Fruit fly (Drosophila melanogaster): Measurements from ENCODE around the gene S-Lap1.
A peak's percentile ranks its signal among the peaks of the same experiment; 100 is the strongest.

S-Lap1 gene

dm6 chr3L:8600752-8601433, 16.1 kb upstream of the S-Lap1 start, which contains the start of the genes Nelf-E and RpL14:
Nelf-E (minus strand) TSS chr3L:8600879.
RpL14 (plus strand) TSS chr3L:8601006.
- peak; percentile 97 for TF ChIP-seq Meics (GFP tag; optimal IDR thresholded peaks at IDR 0.05)
- TF ChIP-seq CG16779 (GFP tag; IDR thresholded peaks at IDR 0.05): peak; percentile 97
- TF ChIP-seq bigmax (GFP tag; optimal IDR thresholded peaks at IDR 0.05): peak; percentile 86
- no peak for TF ChIP-seq br (optimal IDR thresholded peaks at IDR 0.05)
- peak; percentile 33; the same call in 1 of the 3 replicates for TF ChIP-seq CG11093 (GFP tag; IDR thresholded peaks at IDR 0.05)
- TF ChIP-seq CG12744 (GFP tag; optimal IDR thresholded peaks at IDR 0.05): peak; percentile 89
- no peak for TF ChIP-seq grn (GFP tag; optimal IDR thresholded peaks at IDR 0.05)
- peak; percentile 93 for TF ChIP-seq wek (GFP tag; optimal IDR thresholded peaks at IDR 0.05)
- TF ChIP-seq tgo (GFP tag; IDR thresholded peaks at IDR 0.05): peak; percentile 90
- peak; percentile 96 for TF ChIP-seq Camta (GFP tag; optimal IDR thresholded peaks at IDR 0.05)
- peak; percentile 98 for TF ChIP-seq MTF-1 (GFP tag; optimal IDR thresholded peaks at IDR 0.05; ENCODE audit: borderline replicate concordance)
- TF ChIP-seq peb (GFP tag; IDR thresholded peaks at IDR 0.05): peak; percentile 76; the same call in 1 of the 2 replicates
- peak; percentile 91 for TF ChIP-seq ewg (GFP tag; optimal IDR thresholded peaks at IDR 0.05)
- TF ChIP-seq en (GFP tag; optimal IDR thresholded peaks at IDR 0.05): peak; percentile 90
- TF ChIP-seq Sox102F (GFP tag; optimal IDR thresholded peaks at IDR 0.05): peak; percentile 80
- peak; percentile 97 for TF ChIP-seq MBD-R2 (GFP tag; IDR thresholded peaks at IDR 0.05)
- peak; percentile 91 for TF ChIP-seq cas (GFP tag; IDR thresholded peaks at IDR 0.05)
- peak; percentile 8 for TF ChIP-seq corto (GFP tag; optimal IDR thresholded peaks at IDR 0.05)
- peak; percentile 91 for TF ChIP-seq Bdp1 (GFP tag; optimal IDR thresholded peaks at IDR 0.05)
- peak; percentile 94 for TF ChIP-seq CG9817 (tag; optimal IDR thresholded peaks at IDR 0.05)
- TF ChIP-seq Fer1 (GFP tag; optimal IDR thresholded peaks at IDR 0.05): peak; percentile 97
- TF ChIP-seq Atf3 (GFP tag; optimal IDR thresholded peaks at IDR 0.05): peak; percentile 95
- TF ChIP-seq Med (GFP tag): peak; percentile 100
- 0 out of 3 replicates have a peak, but pooled peaks have one; percentile 49 for TF ChIP-seq CG34224 (GFP tag; IDR thresholded peaks at IDR 0.05; ENCODE audit: partially characterized antibody)
- peak; percentile 99 for TF ChIP-seq lab (GFP tag; optimal IDR thresholded peaks at IDR 0.05)
- peak; percentile 95 for TF ChIP-seq CG12391 (tag; optimal IDR thresholded peaks at IDR 0.05)
- TF ChIP-seq Hr51 (GFP tag; optimal IDR thresholded peaks at IDR 0.05): peak; percentile 82 to 97
- TF ChIP-seq CG2202 (tag; optimal IDR thresholded peaks at IDR 0.05): peak; percentile 93
- TF ChIP-seq salm (tag; optimal IDR thresholded peaks at IDR 0.05): peak; percentile 89
- peak; percentile 86 for TF ChIP-seq twi (tag; optimal IDR thresholded peaks at IDR 0.05)
- TF ChIP-seq tup (GFP tag; optimal IDR thresholded peaks at IDR 0.05): peak; percentile 89
- peak; percentile 66; the same call in 1 of the 2 replicates for TF ChIP-seq GATAe (GFP tag; conservative IDR thresholded peaks at IDR 0.05)
- TF ChIP-seq ham (GFP tag; IDR thresholded peaks at IDR 0.05): peak; percentile 84
- TF ChIP-seq grau (tag; optimal IDR thresholded peaks at IDR 0.05): peak; percentile 90
- peak; percentile 94 for TF ChIP-seq gce (GFP tag; IDR thresholded peaks at IDR 0.05)
- peak; percentile 98 for TF ChIP-seq B-H2 (GFP tag; optimal IDR thresholded peaks at IDR 0.05)
- TF ChIP-seq CG30431 (GFP tag; optimal IDR thresholded peaks at IDR 0.05): peak; percentile 81
- TF ChIP-seq Taf1 (GFP tag; IDR thresholded peaks at IDR 0.05): peak; percentile 75
- peak; percentile 89 for TF ChIP-seq CG33557 (GFP tag; optimal IDR thresholded peaks at IDR 0.05)
- peak; percentile 99 for TF ChIP-seq mirr (GFP tag; optimal IDR thresholded peaks at IDR 0.05)
- TF ChIP-seq Doc2 (GFP tag; IDR thresholded peaks at IDR 0.05): peak; percentile 54; the same call in 1 of the 2 replicates
- TF ChIP-seq klu (GFP tag; IDR thresholded peaks at IDR 0.05): peak; percentile 85
- TF ChIP-seq Lpt (GFP tag; optimal IDR thresholded peaks at IDR 0.05): no peak
- peak; percentile 91 for TF ChIP-seq tin (GFP tag; optimal IDR thresholded peaks at IDR 0.05)
- TF ChIP-seq CG10462 (GFP tag; optimal IDR thresholded peaks at IDR 0.05): peak; percentile 77
- TF ChIP-seq E2f1 (GFP tag; IDR thresholded peaks at IDR 0.05): peak; percentile 85
- peak; percentile 58; the same call in 1 of the 2 replicates for TF ChIP-seq ro (GFP tag; IDR thresholded peaks at IDR 0.05)
- peak; percentile 70 for TF ChIP-seq CTCF (GFP tag; optimal IDR thresholded peaks at IDR 0.05)
- peak; percentile 79 for TF ChIP-seq croc (GFP tag; conservative IDR thresholded peaks at IDR 0.05)
- peak; percentile 97 for TF ChIP-seq CG3847 (GFP tag; IDR thresholded peaks at IDR 0.05)

All from whole organism, embryonic.